Fruit fly (Drosophila melanogaster): ENCODE measurements around the gene Polr2C.
A peak's percentile ranks its signal among the peaks of the same experiment; 100 is the strongest.

The Polr2C gene

dm6 chr2L:13833058-13833457 is at the start of gene Polr2C, which contains the start of the genes GatC and PolG2 (continued):
- TF ChIP-seq crol (GFP tag; IDR thresholded peaks at IDR 0.05) (no peak), CG8944 (GFP tag; optimal IDR thresholded peaks at IDR 0.05) (peak; percentile 43), HLH4C (GFP tag; IDR thresholded peaks at IDR 0.05; ENCODE audit: partially characterized antibody) (peak; percentile 93), sc (optimal IDR thresholded peaks at IDR 0.05) (no peak), sc (GFP tag; optimal IDR thresholded peaks at IDR 0.05) (no peak), onecut (GFP tag; IDR thresholded peaks at IDR 0.05) (no peak), al (GFP tag; IDR thresholded peaks at IDR 0.05) (peak; percentile 33; the same call in 1 of the 2 replicates), CG18011 (GFP tag; optimal IDR thresholded peaks at IDR 0.05) (peak; percentile 97), aop (GFP tag; IDR thresholded peaks at IDR 0.05) (no peak), ATbp (GFP tag; optimal IDR thresholded peaks at IDR 0.05) (no peak), fu2 (GFP tag; optimal IDR thresholded peaks at IDR 0.05) (peak; percentile 32), abd-A (tag; optimal IDR thresholded peaks at IDR 0.05) (no peak), Myb (GFP tag; optimal IDR thresholded peaks at IDR 0.05) (peak; percentile 49), H15 (GFP tag; IDR thresholded peaks at IDR 0.05) (no peak), CG14860 (GFP tag; IDR thresholded peaks at IDR 0.05; ENCODE audit: partially characterized antibody) (peak; percentile 76), HLH3B (GFP tag; IDR thresholded peaks at IDR 0.05) (no peak; the same call in 1 of the 2 replicates), tna (GFP tag; IDR thresholded peaks at IDR 0.05; ENCODE audit: partially characterized antibody) (peak; percentile 90), D19A (tag; optimal IDR thresholded peaks at IDR 0.05) (no peak), Usf (GFP tag; optimal IDR thresholded peaks at IDR 0.05) (no peak), CG2129 (GFP tag; IDR thresholded peaks at IDR 0.05; ENCODE audit: partially characterized antibody) (peak; percentile 52), vvl (GFP tag; IDR thresholded peaks at IDR 0.05) (peak; percentile 70), CG12104 (GFP tag; optimal IDR thresholded peaks at IDR 0.05) (no peak), CG17361 (GFP tag; IDR thresholded peaks at IDR 0.05) (no peak), Xbp1 (GFP tag; optimal IDR thresholded peaks at IDR 0.05) (peak; percentile 31), MTF-1 (GFP tag; optimal IDR thresholded peaks at IDR 0.05; ENCODE audit: borderline replicate concordance) (no peak), peb (GFP tag; IDR thresholded peaks at IDR 0.05) (no peak), dpn (GFP tag; optimal IDR thresholded peaks at IDR 0.05) (peak; percentile 28 to 66), CG17328 (GFP tag; IDR thresholded peaks at IDR 0.05) (no peak), CG1602 (GFP tag; optimal IDR thresholded peaks at IDR 0.05) (peak; percentile 15), CG7786 (GFP tag; optimal IDR thresholded peaks at IDR 0.05) (peak; percentile 7), CG2199 (GFP tag; IDR thresholded peaks at IDR 0.05) (no peak), CG18262 (tag; optimal IDR thresholded peaks at IDR 0.05) (no peak), toy (GFP tag; IDR thresholded peaks at IDR 0.05) (no peak), PHDP (tag; optimal IDR thresholded peaks at IDR 0.05) (no peak), Rx (GFP tag; IDR thresholded peaks at IDR 0.05) (no peak), corto (GFP tag; optimal IDR thresholded peaks at IDR 0.05) (no peak), CG13296 (GFP tag; optimal IDR thresholded peaks at IDR 0.05) (no peak), CG34422 (GFP tag; IDR thresholded peaks at IDR 0.05) (peak; percentile 62; the same call in 1 of the 3 replicates), nom (GFP tag; optimal IDR thresholded peaks at IDR 0.05) (no peak), Hr3 (GFP tag; optimal IDR thresholded peaks at IDR 0.05) (peak; percentile 52), ara (GFP tag; IDR thresholded peaks at IDR 0.05) (no peak), CG15011 (GFP tag; optimal IDR thresholded peaks at IDR 0.05) (no peak), az2 (GFP tag; optimal IDR thresholded peaks at IDR 0.05) (no peak), CG9876 (GFP tag; optimal IDR thresholded peaks at IDR 0.05) (no peak), CG14710 (tag; optimal IDR thresholded peaks at IDR 0.05) (peak; percentile 67), CG10431 (GFP tag; optimal IDR thresholded peaks at IDR 0.05) (no peak), CG11695 (GFP tag; IDR thresholded peaks at IDR 0.05) (no peak), pzg (GFP tag; optimal IDR thresholded peaks at IDR 0.05) (peak; percentile 72), Hr51 (GFP tag; optimal IDR thresholded peaks at IDR 0.05) (no peak), bbx (GFP tag; IDR thresholded peaks at IDR 0.05; ENCODE audit: partially characterized antibody) (peak; percentile 76), CG32532 (GFP tag; IDR thresholded peaks at IDR 0.05) (peak; percentile 34; the same call in 1 of the 2 replicates)

Data from whole organism, embryonic.